Worm (Caenorhabditis elegans) whole organism, young adult: Measurements from ENCODE around the gene Y50E8A.22.
"Not testable (repeated sequence)": the region's sequence is repeated elsewhere in the genome, so short reads cannot be mapped to it uniquely, and the experiment has no call there.

ENCODE experiments used
- Y79H2A.3 ChIP-seq: fragments of 200-800 bp; sonication (Bioruptor generic); conservative IDR thresholded peaks from 2 replicates; pipeline ENCODE4 v1.3.6; 2022; ENCODE audit warnings: missing genetic modification reagents, missing genetic modification characterization, missing compliant biosample characterization
- ama-1 ChIP-seq, 3 experiments: fragments of 150-350 bp in 1 of 3; sonication (generic microtip) in 2 of 3; optimal IDR thresholded peaks; 2 replicates each; lab custom pipeline; 2014 to 2018; ENCODE audit warnings: missing biosample characterization in 2 of 3, missing genetic modification characterization in 2 of 3, missing genetic modification reagents in 2 of 3
- bed-1 ChIP-seq: fragments of 200-800 bp; sonication (Bioruptor generic); IDR thresholded peaks from 2 replicates; pipeline ENCODE4 v1.3.6; 2022; ENCODE audit warnings: missing genetic modification reagents, missing genetic modification characterization, missing compliant biosample characterization
- egrh-3 ChIP-seq: fragments of 200-800 bp; sonication (Bioruptor generic); IDR thresholded peaks from 2 replicates; pipeline ENCODE4 v1.3.6; 2022; ENCODE audit warnings: missing genetic modification reagents, missing genetic modification characterization, missing compliant biosample characterization
- ekl-4 ChIP-seq: fragments of 200-800 bp; sonication (Bioruptor generic); IDR thresholded peaks from 2 replicates; pipeline ENCODE4 v1.3.6; 2022; ENCODE audit warnings: missing genetic modification reagents, missing genetic modification characterization, missing compliant biosample characterization
- fkh-3 ChIP-seq: sonication (generic microtip); optimal IDR thresholded peaks from 2 replicates; lab custom pipeline; 2016; ENCODE audit warnings: mild to moderate bottlenecking, missing genetic modification characterization, missing compliant biosample characterization
- him-1 ChIP-seq: sonication (generic microtip); optimal IDR thresholded peaks from 2 replicates; lab custom pipeline; 2016; ENCODE audit warnings: missing genotype, missing genetic modification reagents, missing genetic modification characterization, missing compliant biosample characterization
- hlh-12 ChIP-seq: sonication (generic microtip); optimal IDR thresholded peaks from 2 replicates; lab custom pipeline; 2016; ENCODE audit warnings: missing genetic modification characterization, missing compliant biosample characterization
- hsf-1 ChIP-seq: fragments of 200-800 bp; sonication (Bioruptor generic); IDR thresholded peaks from 2 replicates; pipeline ENCODE4 v1.3.6; 2022; ENCODE audit warnings: missing genetic modification reagents, missing genetic modification characterization, missing compliant biosample characterization
- sea-2 ChIP-seq: fragments of 200-800 bp; sonication (Bioruptor generic); IDR thresholded peaks from 2 replicates; pipeline ENCODE4 v1.3.6; 2022; ENCODE audit warnings: missing genetic modification characterization, missing compliant biosample characterization
- snpc-4 ChIP-seq, 5 experiments: fragments of 150-350 bp in 1 of 5; sonication (generic microtip) in 4 of 5; optimal IDR thresholded peaks; 2 replicates each; lab custom pipeline; 2014 to 2018; ENCODE audit warnings: missing genetic modification characterization in 5 of 5, missing biosample characterization in 3 of 5, antibody characterized with exemption in 2 of 5, mild to moderate bottlenecking in 2 of 5, missing compliant biosample characterization in 2 of 5, missing genotype in 2 of 5, moderate library complexity in 2 of 5, missing genetic modification reagents in 1 of 5

DNA sequence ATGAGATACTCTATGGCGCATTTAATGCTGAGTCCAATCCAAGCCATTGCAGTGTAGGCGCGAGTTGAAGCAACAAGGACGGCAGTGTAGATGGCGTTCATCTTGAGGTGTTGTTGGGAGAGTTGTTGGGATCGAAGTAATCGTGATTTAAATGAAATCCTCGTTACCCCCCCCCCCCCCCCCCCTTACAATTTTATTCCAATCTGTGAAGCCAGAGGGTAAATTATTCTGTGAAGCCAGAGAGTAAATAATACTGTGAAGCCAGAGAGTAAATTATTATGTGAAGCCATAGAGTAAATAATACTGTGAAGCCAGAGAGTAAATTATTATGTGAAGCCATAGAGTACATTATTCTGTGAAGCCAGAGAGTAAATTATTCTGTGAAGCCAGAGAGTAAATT, 1.5 kb upstream of the Y50E8A.22 start, which contains the start of gene nspa-10:
- TF ChIP-seq snpc-4 (GFP tag; optimal IDR thresholded peaks at IDR 0.05; lab: Kevin White, UChicago); snpc-4 (tag; optimal IDR thresholded peaks at IDR 0.05; lab: Kevin White, UChicago); sea-2 (GFP tag; lab: Robert Waterston, UW); him-1 (tag; lab: Kevin White, UChicago); hlh-12 (tag; lab: Kevin White, UChicago); bed-1 (GFP tag; lab: Robert Waterston, UW); ama-1 (optimal IDR thresholded peaks at IDR 0.05; lab: Kevin White, UChicago); ama-1 (GFP tag; optimal IDR thresholded peaks at IDR 0.05; lab: Kevin White, UChicago); ekl-4 (GFP tag; lab: Robert Waterston, UW); hsf-1 (GFP tag; lab: Robert Waterston, UW); fkh-3 (tag; lab: Kevin White, UChicago); Y79H2A.3 (GFP tag; lab: Robert Waterston, UW): not testable (repeated sequence)
- peak; percentile 17; the same call in 1 of the 2 replicates for TF ChIP-seq egrh-3 (GFP tag; lab: Robert Waterston, UW)
